Fruit fly (Drosophila melanogaster) whole organism, prepupa: Measurements from ENCODE around the gene CG13458.
A peak's percentile ranks its signal among the peaks of the same experiment; 100 is the strongest.

ENCODE experiments used
- CG10631 ChIP-seq: fragments of 200-800 bp; sonication (Bioruptor generic); optimal IDR thresholded peaks from 2 replicates; lab custom pipeline; 2016; ENCODE audit warnings: missing biosample characterization, missing genetic modification characterization
- CG10669 ChIP-seq: fragments of 200-800 bp; sonication (Bioruptor generic); optimal IDR thresholded peaks from 3 replicates; lab custom pipeline; 2018; ENCODE audit warnings: missing biosample characterization, mild to moderate bottlenecking, missing genetic modification characterization, moderate library complexity
- CG11294 ChIP-seq: fragments of 200-800 bp; sonication (Bioruptor generic); IDR thresholded peaks from 2 replicates; pipeline ENCODE4 v1.3.6; 2022; ENCODE audit warnings: missing biosample characterization, missing genetic modification characterization
- CG15336 ChIP-seq: fragments of 200-800 bp; sonication (Bioruptor generic); IDR thresholded peaks from 2 replicates; pipeline ENCODE4 v1.3.6; 2022; ENCODE audit warnings: missing biosample characterization, missing genetic modification characterization
- CG1621 ChIP-seq: fragments of 200-800 bp; sonication (Bioruptor generic); optimal IDR thresholded peaks from 3 replicates; lab custom pipeline; 2018; ENCODE audit warnings: missing biosample characterization, mild to moderate bottlenecking, missing genetic modification characterization
- CG3032 ChIP-seq: fragments of 200-800 bp; optimal IDR thresholded peaks from 2 replicates; lab custom pipeline; 2019; ENCODE audit warnings: missing biosample characterization, mild to moderate bottlenecking, missing genetic modification characterization, moderate library complexity
- CG32006 ChIP-seq: fragments of 200-800 bp; sonication (Bioruptor generic); optimal IDR thresholded peaks from 3 replicates; lab custom pipeline; 2017; ENCODE audit warnings: missing biosample characterization, mild to moderate bottlenecking, missing genetic modification characterization
- CG3919 ChIP-seq: fragments of 200-800 bp; sonication (Bioruptor generic); optimal IDR thresholded peaks from 3 replicates; lab custom pipeline; 2016; ENCODE audit warnings: missing biosample characterization, missing genetic modification characterization
- CG6276 ChIP-seq: fragments of 200-800 bp; sonication (Bioruptor generic); optimal IDR thresholded peaks from 2 replicates; lab custom pipeline; 2017; ENCODE audit warnings: missing biosample characterization, mild to moderate bottlenecking, missing genetic modification characterization
- CG6808 ChIP-seq: fragments of 200-800 bp; sonication (Bioruptor generic); optimal IDR thresholded peaks from 3 replicates; lab custom pipeline; 2017; ENCODE audit warnings: missing biosample characterization, missing genetic modification characterization, mild to moderate bottlenecking, moderate library complexity, missing genetic modification reagents
- CG6854 ChIP-seq: fragments of 200-800 bp; sonication (Bioruptor generic); optimal IDR thresholded peaks from 2 replicates; lab custom pipeline; 2017; ENCODE audit warnings: missing biosample characterization, mild to moderate bottlenecking, missing genetic modification characterization
- CG8119 ChIP-seq: fragments of 200-800 bp; sonication (Bioruptor generic); IDR thresholded peaks from 3 replicates; pipeline ENCODE4 v1.3.6; 2022; ENCODE audit warnings: missing biosample characterization, missing genetic modification characterization
- CG8319 ChIP-seq: fragments of 200-800 bp; sonication (Bioruptor generic); optimal IDR thresholded peaks from 3 replicates; lab custom pipeline; 2016; ENCODE audit warnings: missing biosample characterization, missing genetic modification characterization
- CG8632 ChIP-seq: fragments of 200-800 bp; sonication (Bioruptor generic); optimal IDR thresholded peaks from 3 replicates; lab custom pipeline; 2016; ENCODE audit warnings: missing biosample characterization, missing genetic modification characterization
- CG9139 ChIP-seq: fragments of 200-800 bp; sonication (Bioruptor generic); optimal IDR thresholded peaks from 3 replicates; lab custom pipeline; 2017; ENCODE audit warnings: missing biosample characterization, mild to moderate bottlenecking, missing genetic modification characterization
- Eip75B ChIP-seq: fragments of 200-800 bp; sonication (Bioruptor generic); optimal IDR thresholded peaks from 3 replicates; lab custom pipeline; 2016; ENCODE audit warnings: missing biosample characterization, missing genetic modification characterization
- Eip78C ChIP-seq: fragments of 200-800 bp; sonication (Bioruptor generic); peaks from one replicate; lab custom pipeline; 2016; ENCODE audit warnings: missing biosample characterization, missing genetic modification characterization
- Eip93F ChIP-seq: fragments of 200-800 bp; sonication (Bioruptor generic); optimal IDR thresholded peaks from 2 replicates; lab custom pipeline; 2016; ENCODE audit warnings: missing biosample characterization, mild to moderate bottlenecking, missing genetic modification characterization
- Ets96B ChIP-seq: fragments of 200-800 bp; optimal IDR thresholded peaks from 2 replicates; lab custom pipeline; 2019; ENCODE audit warnings: missing biosample characterization, mild to moderate bottlenecking, missing genetic modification characterization, moderate library complexity
- Gug ChIP-seq: fragments of 200-800 bp; sonication (Bioruptor generic); IDR thresholded peaks from 2 replicates; pipeline ENCODE4 v1.3.6; 2022; ENCODE audit warnings: missing biosample characterization, missing genetic modification characterization
- Hr38 ChIP-seq: sonication (Bioruptor generic); optimal IDR thresholded peaks from 2 replicates; lab custom pipeline; 2016; ENCODE audit warnings: missing biosample characterization, missing genetic modification characterization
- Hr4 ChIP-seq: fragments of 200-800 bp; sonication (Bioruptor generic); optimal IDR thresholded peaks from 3 replicates; lab custom pipeline; 2016; ENCODE audit warnings: missing biosample characterization, missing genetic modification characterization
- Lpt ChIP-seq: fragments of 200-800 bp; sonication (Bioruptor generic); optimal IDR thresholded peaks from 3 replicates; lab custom pipeline; 2016; ENCODE audit warnings: missing biosample characterization, missing genetic modification characterization
- Smox ChIP-seq: fragments of 200-800 bp; sonication (Bioruptor generic); optimal IDR thresholded peaks from 3 replicates; lab custom pipeline; 2016; ENCODE audit warnings: missing biosample characterization, missing genetic modification characterization
- Sox14 ChIP-seq: fragments of 200-800 bp; sonication (Bioruptor generic); optimal IDR thresholded peaks from 3 replicates; lab custom pipeline; 2016; ENCODE audit warnings: missing biosample characterization, missing genetic modification characterization
- Sox15 ChIP-seq: fragments of 200-800 bp; sonication (Bioruptor generic); optimal IDR thresholded peaks from 3 replicates; lab custom pipeline; 2016; ENCODE audit warnings: missing biosample characterization, missing genetic modification characterization
- achi ChIP-seq: fragments of 200-800 bp; sonication (Bioruptor generic); optimal IDR thresholded peaks from 3 replicates; lab custom pipeline; 2016; ENCODE audit warnings: missing biosample characterization, missing genetic modification characterization
- cyc ChIP-seq: fragments of 200-800 bp; sonication (Bioruptor generic); optimal IDR thresholded peaks from 3 replicates; lab custom pipeline; 2016; ENCODE audit warnings: missing biosample characterization, missing genetic modification characterization
- dsx ChIP-seq: fragments of 200-800 bp; optimal IDR thresholded peaks from 3 replicates; lab custom pipeline; 2019; ENCODE audit warnings: missing biosample characterization, mild to moderate bottlenecking, missing genetic modification characterization, moderate library complexity; ENCODE audit not compliant: poor library complexity, severe bottlenecking
- eg ChIP-seq: fragments of 200-800 bp; sonication (Bioruptor generic); IDR thresholded peaks from 3 replicates; pipeline ENCODE4 v1.3.6; 2022; ENCODE audit warnings: missing biosample characterization, missing genetic modification characterization
- fd59A ChIP-seq: fragments of 200-800 bp; sonication (Bioruptor generic); optimal IDR thresholded peaks from 2 replicates; lab custom pipeline; 2017; ENCODE audit warnings: missing biosample characterization, mild to moderate bottlenecking, missing genetic modification characterization, missing genetic modification reagents
- fd85E ChIP-seq: fragments of 200-800 bp; sonication (Bioruptor generic); optimal IDR thresholded peaks from 3 replicates; lab custom pipeline; 2016; ENCODE audit warnings: missing biosample characterization, missing genetic modification characterization
- fkh ChIP-seq: fragments of 200-800 bp; sonication (Bioruptor generic); optimal IDR thresholded peaks from 3 replicates; lab custom pipeline; 2017; ENCODE audit warnings: missing biosample characterization, mild to moderate bottlenecking, missing genetic modification characterization, moderate library complexity
- lz ChIP-seq: fragments of 200-800 bp; sonication (Bioruptor generic); optimal IDR thresholded peaks from 3 replicates; lab custom pipeline; 2016; ENCODE audit warnings: missing biosample characterization, missing genetic modification characterization
- net ChIP-seq: fragments of 200-800 bp; sonication (Bioruptor generic); optimal IDR thresholded peaks from 3 replicates; lab custom pipeline; 2016; ENCODE audit warnings: missing biosample characterization, missing genetic modification characterization
- pdm3 ChIP-seq: fragments of 200-800 bp; sonication (Bioruptor generic); optimal IDR thresholded peaks from 3 replicates; lab custom pipeline; 2016; ENCODE audit warnings: missing biosample characterization, missing genetic modification characterization
- salr ChIP-seq, 2 experiments: fragments of 200-800 bp; sonication (Bioruptor generic); optimal IDR thresholded peaks; 3 replicates each; lab custom pipeline; 2016 to 2018; ENCODE audit warnings: missing biosample characterization in 2 of 2, missing genetic modification characterization in 2 of 2, mild to moderate bottlenecking in 1 of 2
- ss ChIP-seq, 2 experiments: fragments of 200-800 bp; sonication (Bioruptor generic); optimal IDR thresholded peaks; 2 replicates in 1 of 2; 3 replicates in 1 of 2; lab custom pipeline; 2017 to 2018; ENCODE audit warnings: mild to moderate bottlenecking in 2 of 2, missing biosample characterization in 2 of 2, missing genetic modification characterization in 2 of 2, moderate library complexity in 1 of 2
- svp ChIP-seq: fragments of 200-800 bp; sonication (Bioruptor generic); peaks from one replicate; lab custom pipeline; 2016; ENCODE audit warnings: missing biosample characterization, missing genetic modification characterization

CG13458 gene

dm6 chr3L:15123736-15124135 lies 10.4 kb downstream of the CG13458 start:
- TF ChIP-seq Ets96B (no peak), CG32006 (GFP tag; lab: Kevin White, UChicago) (no peak), Eip78C (GFP tag; lab: Kevin White, UChicago) (peak; percentile 72), dsx (GFP tag; lab: Kevin White, UChicago) (no peak), CG6276 (GFP tag; lab: Kevin White, UChicago) (no peak), CG10669 (GFP tag; lab: Kevin White, UChicago) (no peak), Gug (GFP tag; lab: Robert Waterston, UW) (no peak), CG1621 (peak; percentile 25), Sox14 (no peak), fd59A (no peak), net (GFP tag; lab: Kevin White, UChicago) (no peak), CG3919 (GFP tag; lab: Kevin White, UChicago) (no peak), ss (GFP tag; optimal IDR thresholded peaks at IDR 0.05; lab: Kevin White, UChicago) (peak in 1 of 2 experiments; percentile 69), fd85E (GFP tag; lab: Kevin White, UChicago) (no peak)

DNA sequence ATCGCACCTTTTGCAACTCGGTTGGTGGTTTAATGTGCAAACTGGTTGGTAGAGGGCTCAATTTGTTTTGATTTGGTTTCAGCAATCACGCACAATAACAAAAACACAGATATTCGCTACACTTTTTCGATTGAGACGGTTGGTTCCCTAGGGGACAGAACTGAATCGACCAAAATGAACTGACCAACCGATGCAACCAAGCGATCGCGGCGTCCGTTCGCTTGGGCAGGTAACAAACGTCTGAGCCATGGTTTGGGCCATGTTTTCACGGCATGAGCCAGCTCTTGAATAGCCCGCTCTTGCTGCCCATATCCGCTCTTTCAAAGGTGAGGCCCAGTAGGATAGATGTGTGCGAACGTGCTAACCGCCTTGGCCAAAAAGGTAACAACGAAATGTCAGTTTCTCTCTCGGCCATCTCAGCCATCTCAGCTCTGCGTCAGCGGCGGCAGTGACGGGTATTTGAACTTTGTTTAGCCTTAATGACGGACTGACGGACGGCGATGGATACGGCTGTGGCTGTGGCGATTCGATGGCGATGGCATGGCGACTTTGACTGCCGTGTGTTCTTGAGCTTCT lies 11.8 kb downstream of the CG13458 start, which contains the start of gene CG16959:
Gene CG16959 (minus strand): TSS at position 245 of the 576 bp plus-strand sequence.
- TF ChIP-seq net (GFP tag; lab: Kevin White, UChicago), result no peak
- no peak for TF ChIP-seq CG9139 (GFP tag; lab: Kevin White, UChicago)
- TF ChIP-seq CG1621, result peak; percentile 41
- no peak for TF ChIP-seq CG8632 (GFP tag; lab: Kevin White, UChicago)
- TF ChIP-seq dsx (GFP tag; lab: Kevin White, UChicago), result peak; percentile 29
- no peak for TF ChIP-seq cyc (GFP tag; lab: Kevin White, UChicago)
- TF ChIP-seq Gug (GFP tag; lab: Robert Waterston, UW), result no peak
- TF ChIP-seq CG10669 (GFP tag; lab: Kevin White, UChicago), result no peak
- TF ChIP-seq CG6854, result peak; percentile 80
- no peak for TF ChIP-seq Eip75B (GFP tag; lab: Kevin White, UChicago)
- no peak for TF ChIP-seq svp (GFP tag; lab: Kevin White, UChicago)
- no peak for TF ChIP-seq Hr38
- TF ChIP-seq CG3032 (tag; lab: Kevin White, UChicago), result no peak
- no peak for TF ChIP-seq CG8319 (GFP tag; lab: Kevin White, UChicago)
- no peak for TF ChIP-seq Eip93F
- no peak for TF ChIP-seq Sox15 (GFP tag; lab: Kevin White, UChicago)
- TF ChIP-seq salr (GFP tag; optimal IDR thresholded peaks at IDR 0.05; lab: Kevin White, UChicago), result no peak
- TF ChIP-seq CG11294 (GFP tag; lab: Robert Waterston, UW), result no peak
- TF ChIP-seq CG6808 (GFP tag; lab: Kevin White, UChicago), result no peak
- TF ChIP-seq CG8119, result 0 out of 3 replicates have a peak, but pooled peaks have one; percentile 19
- no peak for TF ChIP-seq pdm3
- TF ChIP-seq, all 60 proteins: peak for 4

DNA sequence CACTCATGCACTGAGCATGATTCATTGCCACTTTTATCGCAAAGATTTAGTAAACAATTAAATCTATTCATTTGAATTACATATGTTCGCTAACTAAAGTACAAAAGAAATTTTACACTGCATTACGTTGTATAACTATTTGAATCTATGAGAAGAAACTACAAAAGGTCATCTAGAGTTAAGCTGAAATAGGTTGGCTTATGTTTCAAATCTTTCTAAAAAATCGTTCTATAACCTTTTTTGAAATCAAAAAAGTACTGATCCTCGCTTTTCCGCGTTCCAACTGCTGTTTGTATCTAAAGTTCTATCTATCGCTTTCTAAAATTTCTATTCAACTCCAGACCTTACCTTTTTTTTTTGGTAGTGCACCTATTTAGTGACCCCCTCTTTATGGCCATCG lies 12.4 kb downstream of the CG13458 start:
- TF ChIP-seq Hr4 (GFP tag; lab: Kevin White, UChicago), result no peak
- peak; percentile 25 for TF ChIP-seq CG10631 (GFP tag; lab: Kevin White, UChicago)

DNA sequence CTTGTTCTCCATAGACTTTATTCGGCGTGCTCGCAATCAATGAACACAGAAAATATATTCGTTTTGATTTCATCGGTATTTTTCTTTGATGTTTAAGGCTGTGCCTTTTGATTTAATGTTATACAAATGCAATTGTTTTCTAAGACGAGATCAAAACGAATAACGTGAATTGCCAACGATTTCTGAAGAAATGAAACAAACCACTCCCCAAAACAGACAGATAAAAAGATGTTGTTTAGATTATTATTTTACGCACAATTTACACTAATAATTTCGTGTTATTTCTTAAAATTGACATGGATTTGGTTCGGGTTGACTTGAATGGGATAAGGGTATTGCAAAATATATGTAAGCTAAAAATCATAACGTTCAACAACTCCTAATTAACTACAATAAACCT lies 17.9 kb downstream of the CG13458 start, which contains the start of gene CG13457:
Gene CG13457 (minus strand): TSS at position 101 of the 400 bp plus-strand sequence.
- TF ChIP-seq CG6854 (no peak), salr (GFP tag; optimal IDR thresholded peaks at IDR 0.05; lab: Kevin White, UChicago) (no peak), eg (GFP tag; lab: Robert Waterston, UW) (no peak), cyc (GFP tag; lab: Kevin White, UChicago) (no peak), achi (no peak), CG8632 (GFP tag; lab: Kevin White, UChicago) (no peak), Sox14 (no peak), CG10669 (GFP tag; lab: Kevin White, UChicago) (no peak), CG15336 (no peak), CG10631 (GFP tag; lab: Kevin White, UChicago) (no peak), Smox (no peak), dsx (GFP tag; lab: Kevin White, UChicago) (no peak), fkh (GFP tag; lab: Kevin White, UChicago) (no peak), CG6808 (GFP tag; lab: Kevin White, UChicago) (no peak), lz (GFP tag; lab: Kevin White, UChicago) (no peak), Lpt (no peak), CG6276 (GFP tag; lab: Kevin White, UChicago) (no peak), Eip93F (no peak)
